Worm (Caenorhabditis elegans): ENCODE measurements around the gene mom-1.

DNA sequence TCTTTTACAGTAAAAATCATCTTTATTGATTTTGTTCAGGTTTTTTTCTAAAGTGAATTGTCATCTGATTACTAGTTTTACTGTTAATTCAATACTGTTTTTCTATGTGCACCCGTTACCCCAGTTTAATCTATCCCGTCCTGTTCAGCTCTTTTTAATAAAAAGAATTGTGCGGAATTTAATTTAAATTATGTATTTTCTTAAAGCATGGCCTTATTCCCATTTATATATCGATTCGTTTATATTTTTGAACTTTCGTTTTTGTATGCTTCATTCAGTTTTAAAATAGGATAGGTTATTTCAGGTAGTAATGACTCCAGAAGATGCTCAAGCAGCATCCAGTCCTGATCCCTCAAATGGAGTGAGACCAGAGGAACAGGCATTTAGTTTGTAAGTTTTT lies 26.2 kb upstream of the mom-1 start, which contains the start of gene W05H9.2:
- TF ChIP-seq nhr-10 (tag; optimal IDR thresholded peaks at IDR 0.05): no peak
- TF ChIP-seq nhr-11 (tag; optimal IDR thresholded peaks at IDR 0.05): no peak
- TF ChIP-seq unc-55 (GFP tag; optimal IDR thresholded peaks at IDR 0.05): no peak
- no peak for TF ChIP-seq mdl-1 (tag; optimal IDR thresholded peaks at IDR 0.05)
- no peak for TF ChIP-seq skn-1 (tag; optimal IDR thresholded peaks at IDR 0.05)
- TF ChIP-seq C34F6.9 (tag; optimal IDR thresholded peaks at IDR 0.05): no peak
- TF ChIP-seq zag-1 (tag; optimal IDR thresholded peaks at IDR 0.05): no peak
- no peak for TF ChIP-seq lin-39 (tag; optimal IDR thresholded peaks at IDR 0.05)
- no peak for TF ChIP-seq nhr-129 (tag; optimal IDR thresholded peaks at IDR 0.05)
- no peak for TF ChIP-seq R02D3.7 (tag; optimal IDR thresholded peaks at IDR 0.05)
- no peak for TF ChIP-seq nhr-77 (tag; optimal IDR thresholded peaks at IDR 0.05)
- no peak for TF ChIP-seq crh-2 (tag; optimal IDR thresholded peaks at IDR 0.05)
